Worm (Caenorhabditis elegans): ENCODE data around the gene B0457.4.

DNA sequence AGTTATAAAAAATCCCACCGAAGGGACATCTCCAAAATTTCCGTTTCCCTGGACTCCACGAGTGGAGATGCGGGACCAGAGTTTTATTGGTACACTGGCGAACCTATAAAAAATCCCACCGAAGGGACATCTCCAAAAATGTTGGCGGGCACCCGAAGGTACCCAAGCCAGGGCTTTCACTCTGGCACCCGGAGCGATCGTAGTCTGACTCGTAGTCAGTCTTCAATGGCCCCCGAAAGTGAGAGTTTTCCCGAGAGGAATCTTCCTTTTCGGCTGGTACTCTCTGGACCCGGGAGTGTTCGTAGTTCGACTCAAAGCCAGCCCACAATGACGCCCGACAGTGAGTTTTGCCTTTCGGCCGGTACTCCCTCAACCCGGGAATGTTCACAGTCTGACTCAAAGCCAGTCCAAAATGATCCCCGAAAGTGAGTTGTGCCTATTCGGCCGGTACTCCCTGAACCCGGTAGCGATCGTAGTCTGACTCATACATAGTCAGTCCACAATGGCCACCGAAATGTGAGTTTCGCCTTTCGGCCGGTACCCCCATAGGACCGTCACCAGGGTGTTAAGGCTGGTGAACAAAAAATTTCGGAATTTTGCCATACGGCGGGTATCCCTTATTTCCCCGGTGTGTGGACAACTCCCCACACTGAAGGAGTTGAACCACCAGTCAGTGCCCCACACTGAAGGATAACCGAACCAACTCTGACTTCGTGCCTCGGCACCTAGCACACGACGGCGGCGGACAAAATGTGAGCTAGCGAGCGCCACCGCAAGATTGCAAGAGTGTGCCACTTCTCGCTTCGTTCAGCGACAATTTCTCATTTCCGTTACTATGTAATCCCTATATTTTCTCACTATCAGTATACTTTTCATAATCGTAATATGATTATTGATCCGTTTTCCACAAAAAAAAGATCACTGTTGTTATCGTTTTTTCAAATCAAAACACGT lies 34.5 kb downstream of the B0457.4 start:
- TF ChIP-seq lin-35 (GFP tag; optimal IDR thresholded peaks at IDR 0.05), result no peak
- TF ChIP-seq snpc-4 (GFP tag; optimal IDR thresholded peaks at IDR 0.05), result peak; percentile 85
- peak; percentile 68 to 96 (median 90) for TF ChIP-seq snpc-4 (tag; optimal IDR thresholded peaks at IDR 0.05)
- TF ChIP-seq unc-62 (GFP tag; optimal IDR thresholded peaks at IDR 0.05), result no peak
- TF ChIP-seq nfya-1 (tag; optimal IDR thresholded peaks at IDR 0.05; ENCODE audit: borderline replicate concordance, insufficient read depth), result no peak
- TF ChIP-seq mel-28 (tag; optimal IDR thresholded peaks at IDR 0.05; ENCODE audit: borderline replicate concordance), result no peak
- no peak for TF ChIP-seq nhr-90 (tag; optimal IDR thresholded peaks at IDR 0.05)
- no peak for TF ChIP-seq lsy-27 (tag; optimal IDR thresholded peaks at IDR 0.05; ENCODE audit: borderline replicate concordance, insufficient read depth)
- no peak for TF ChIP-seq ceh-100 (GFP tag; IDR thresholded peaks at IDR 0.05)
- TF ChIP-seq sptf-2 (GFP tag; optimal IDR thresholded peaks at IDR 0.05), result no peak
- peak; percentile 53; the same call in 1 of the 2 replicates for TF ChIP-seq B0336.3 (GFP tag; IDR thresholded peaks at IDR 0.05)
- no peak for TF ChIP-seq ZK185.1 (tag; optimal IDR thresholded peaks at IDR 0.05; ENCODE audit: poor library complexity, severe bottlenecking)
- no peak for TF ChIP-seq dpl-1 (GFP tag; optimal IDR thresholded peaks at IDR 0.05)
